Worm (Caenorhabditis elegans): ENCODE measurements around the gene lron-12.

The lron-12 gene

DNA sequence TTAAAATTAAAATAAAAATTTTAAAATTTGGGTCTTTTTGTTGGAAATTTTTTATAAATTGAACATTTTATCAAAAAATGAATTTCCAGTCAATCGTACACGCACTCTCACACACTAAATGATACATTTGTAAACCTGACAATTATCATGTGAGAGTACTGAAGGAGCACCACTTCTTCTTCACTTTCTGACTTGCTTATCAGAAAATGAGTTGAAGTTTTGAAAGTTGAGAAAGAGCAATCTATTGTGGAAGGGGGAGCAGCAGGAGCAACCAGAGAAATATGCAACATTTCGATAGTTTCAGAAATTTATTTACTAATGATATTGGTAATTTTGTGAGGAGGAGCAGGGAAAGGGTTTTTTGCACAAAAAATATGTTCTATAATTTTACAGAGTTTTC, 20.0 kb upstream of the lron-12 start:
- no peak for TF ChIP-seq R02D3.7 (tag; optimal IDR thresholded peaks at IDR 0.05)
- no peak for TF ChIP-seq snpc-1.2 (GFP tag; IDR thresholded peaks at IDR 0.05)
- no peak for TF ChIP-seq unc-130 (GFP tag; optimal IDR thresholded peaks at IDR 0.05)
- peak; percentile 26 for TF ChIP-seq dve-1 (tag; optimal IDR thresholded peaks at IDR 0.05; ENCODE audit: insufficient read depth)
- peak; percentile 45; the same call in 1 of the 2 replicates for TF ChIP-seq dmd-6 (GFP tag; IDR thresholded peaks at IDR 0.05)
- TF ChIP-seq mep-1 (tag; optimal IDR thresholded peaks at IDR 0.05) = peak; percentile 8
- no peak for TF ChIP-seq fkh-10 (GFP tag; optimal IDR thresholded peaks at IDR 0.05)
- peak; percentile 24 for TF ChIP-seq aha-1 (tag)
- peak; percentile 53 for TF ChIP-seq hlh-11 (tag; optimal IDR thresholded peaks at IDR 0.05)
- TF ChIP-seq lin-39 (tag; optimal IDR thresholded peaks at IDR 0.05) = no peak
- TF ChIP-seq nhr-76 (tag; optimal IDR thresholded peaks at IDR 0.05) = no peak
- no peak for TF ChIP-seq zag-1 (tag; optimal IDR thresholded peaks at IDR 0.05)
- TF ChIP-seq hlh-30 (tag; optimal IDR thresholded peaks at IDR 0.05; ENCODE audit: insufficient read depth) = peak; percentile 43
- peak; percentile 97 for TF ChIP-seq pqm-1 (tag; optimal IDR thresholded peaks at IDR 0.05)
- TF ChIP-seq mxl-2 (GFP tag; conservative IDR thresholded peaks at IDR 0.05) = no peak
- TF ChIP-seq madf-5 (GFP tag; IDR thresholded peaks at IDR 0.05) = no peak
- peak; percentile 80 for TF ChIP-seq nhr-28 (tag; optimal IDR thresholded peaks at IDR 0.05)
- no peak for TF ChIP-seq daf-16 (GFP tag; optimal IDR thresholded peaks at IDR 0.05)
- TF ChIP-seq daf-16 (tag; optimal IDR thresholded peaks at IDR 0.05) = peak; percentile 63

DNA sequence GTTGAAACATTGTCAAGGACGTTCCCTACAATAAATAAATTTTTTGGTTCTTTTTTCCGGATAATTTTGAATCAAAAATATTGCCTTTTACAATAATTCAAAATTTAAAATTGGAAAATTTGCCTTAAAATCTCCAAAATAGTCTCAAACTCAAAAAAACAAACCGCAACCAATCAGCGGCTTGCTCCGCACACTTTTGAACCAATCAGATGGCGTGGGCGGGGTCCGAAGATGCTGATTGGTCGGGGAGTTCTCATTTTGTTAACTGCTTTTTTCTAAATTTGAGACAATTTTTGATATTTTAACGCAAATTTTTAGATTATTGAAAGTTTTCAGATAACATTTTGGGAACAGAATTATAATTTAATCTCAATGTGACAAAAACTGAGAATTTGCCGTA, 19.2 kb upstream of the lron-12 start:
- TF ChIP-seq lin-15B (tag; optimal IDR thresholded peaks at IDR 0.05) = no peak
- no peak for TF ChIP-seq snpc-4 (tag; optimal IDR thresholded peaks at IDR 0.05)
- no peak for TF ChIP-seq lin-38 (GFP tag; IDR thresholded peaks at IDR 0.05)
- TF ChIP-seq set-16 (GFP tag; IDR thresholded peaks at IDR 0.05) = no peak
- TF ChIP-seq dpl-1 (GFP tag; optimal IDR thresholded peaks at IDR 0.05) = no peak
- no peak for TF ChIP-seq nhr-10 (tag; optimal IDR thresholded peaks at IDR 0.05)
- TF ChIP-seq hlh-30 (tag; optimal IDR thresholded peaks at IDR 0.05; ENCODE audit: insufficient read depth) = no peak
- no peak for TF ChIP-seq nhr-102 (tag; optimal IDR thresholded peaks at IDR 0.05)
- no peak for TF ChIP-seq F44E2.7 (GFP tag; IDR thresholded peaks at IDR 0.05)
- no peak for TF ChIP-seq attf-4 (tag; optimal IDR thresholded peaks at IDR 0.05)
- TF ChIP-seq mep-1 (tag; optimal IDR thresholded peaks at IDR 0.05) = no peak
- TF ChIP-seq pqm-1 (tag; optimal IDR thresholded peaks at IDR 0.05) = no peak

DNA sequence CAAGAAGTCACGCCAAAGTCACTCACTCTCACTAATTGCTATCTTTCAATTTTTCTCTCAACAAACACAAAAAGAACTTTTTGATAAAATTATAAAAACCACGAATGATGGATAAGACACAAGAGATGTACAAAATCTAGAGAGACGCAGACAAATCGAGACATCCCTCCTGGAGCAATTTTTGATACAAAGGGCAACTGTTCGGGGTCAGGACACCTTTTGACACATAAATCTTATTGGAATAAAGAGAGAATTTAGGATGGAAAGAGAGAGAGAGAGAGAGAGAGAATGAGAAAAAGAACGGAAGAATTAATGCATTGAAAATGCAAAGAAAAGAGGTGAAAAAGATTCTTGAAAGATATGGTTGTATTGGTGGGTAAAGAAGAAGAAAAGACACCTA, 18.8 kb upstream of the lron-12 start:
- TF ChIP-seq nhr-48 (tag; optimal IDR thresholded peaks at IDR 0.05) (no peak), lim-7 (GFP tag; IDR thresholded peaks at IDR 0.05) (no peak), F49E8.2 (tag; optimal IDR thresholded peaks at IDR 0.05; ENCODE audit: borderline replicate concordance) (no peak), spr-3 (GFP tag; optimal IDR thresholded peaks at IDR 0.05) (no peak), hif-1 (tag; optimal IDR thresholded peaks at IDR 0.05) (no peak), pqm-1 (tag; optimal IDR thresholded peaks at IDR 0.05) (no peak), mxl-2 (GFP tag; conservative IDR thresholded peaks at IDR 0.05) (no peak), unc-62 (GFP tag; optimal IDR thresholded peaks at IDR 0.05 in 1 of 2) (peak in 1 of 2 experiments; percentile 54), unc-62 (tag; optimal IDR thresholded peaks at IDR 0.05) (no peak)

DNA sequence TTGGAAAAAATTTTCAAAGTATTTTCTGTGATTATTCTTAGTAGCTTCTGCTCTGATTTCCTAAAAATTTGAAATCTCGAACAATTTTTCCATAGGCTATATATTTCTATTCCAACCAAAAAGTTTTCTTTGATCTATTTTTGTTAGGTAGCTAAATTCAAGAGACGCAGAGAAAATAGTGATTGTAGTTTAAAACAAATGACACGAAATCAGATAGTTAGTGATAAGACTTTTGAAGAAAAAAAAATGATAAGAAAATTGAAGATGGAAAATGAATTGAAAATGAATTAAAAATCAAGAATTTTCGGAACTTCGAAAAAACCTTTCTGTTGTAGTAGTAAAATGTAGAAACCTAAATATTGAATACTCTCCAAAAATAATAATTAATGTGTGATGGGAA, 17.3 kb upstream of the lron-12 start:
- TF ChIP-seq spr-3 (GFP tag; optimal IDR thresholded peaks at IDR 0.05) = no peak
- no peak for TF ChIP-seq fos-1 (tag; optimal IDR thresholded peaks at IDR 0.05)
- peak; percentile 74 for TF ChIP-seq pqm-1 (tag; optimal IDR thresholded peaks at IDR 0.05)
- TF ChIP-seq ceh-28 (tag; optimal IDR thresholded peaks at IDR 0.05) = no peak
- TF ChIP-seq ztf-11 (tag; optimal IDR thresholded peaks at IDR 0.05) = no peak
- no peak for TF ChIP-seq lir-3 (tag; optimal IDR thresholded peaks at IDR 0.05)
- no peak for TF ChIP-seq F44E2.7 (GFP tag; IDR thresholded peaks at IDR 0.05)
- no peak for TF ChIP-seq lin-38 (GFP tag; IDR thresholded peaks at IDR 0.05)
- TF ChIP-seq ceh-20 (GFP tag; IDR thresholded peaks at IDR 0.05) = no peak
- no peak for TF ChIP-seq set-16 (GFP tag; IDR thresholded peaks at IDR 0.05)
- no peak for TF ChIP-seq egl-43 (GFP tag; IDR thresholded peaks at IDR 0.05)
- no peak for TF ChIP-seq daf-16 (GFP tag; optimal IDR thresholded peaks at IDR 0.05)
- TF ChIP-seq daf-16 (tag; optimal IDR thresholded peaks at IDR 0.05) = peak; percentile 54
- no peak for TF ChIP-seq dmd-8 (GFP tag; IDR thresholded peaks at IDR 0.05)
- TF ChIP-seq daf-8 (GFP tag; IDR thresholded peaks at IDR 0.05) = no peak
- no peak for TF ChIP-seq zfp-3 (GFP tag; conservative IDR thresholded peaks at IDR 0.05)
- TF ChIP-seq madf-9 (GFP tag; conservative IDR thresholded peaks at IDR 0.05) = no peak
- TF ChIP-seq hlh-30 (tag; optimal IDR thresholded peaks at IDR 0.05; ENCODE audit: insufficient read depth) = peak; percentile 19
- TF ChIP-seq zfp-2 (tag; optimal IDR thresholded peaks at IDR 0.05) = no peak
- no peak for TF ChIP-seq nhr-41 (GFP tag; IDR thresholded peaks at IDR 0.05)
- no peak for TF ChIP-seq lin-13 (GFP tag; optimal IDR thresholded peaks at IDR 0.05)
- no peak for TF ChIP-seq mxl-2 (GFP tag; conservative IDR thresholded peaks at IDR 0.05)
- no peak for TF ChIP-seq nhr-48 (tag; optimal IDR thresholded peaks at IDR 0.05)

Data from whole organism, L4 larva.